Fruit fly (Drosophila melanogaster): ENCODE measurements around the gene Upf1.

dm6 chrX:11856867-11857266 is 48.3 kb downstream of the Upf1 start:
- TF ChIP-seq CG10348 (GFP tag; IDR thresholded peaks at IDR 0.05) (no peak), D1 (tag; optimal IDR thresholded peaks at IDR 0.05) (no peak), CG32121 (GFP tag; IDR thresholded peaks at IDR 0.05) (no peak), Pif1B (GFP tag; optimal IDR thresholded peaks at IDR 0.05) (no peak), EcR (GFP tag; optimal IDR thresholded peaks at IDR 0.05) (no peak), CG9948 (tag; optimal IDR thresholded peaks at IDR 0.05) (no peak), Ets98B (GFP tag; IDR thresholded peaks at IDR 0.05) (no peak), gl (tag; optimal IDR thresholded peaks at IDR 0.05) (no peak), CG34367 (tag; optimal IDR thresholded peaks at IDR 0.05) (no peak), Snoo (tag; optimal IDR thresholded peaks at IDR 0.05) (no peak), CG12605 (GFP tag; IDR thresholded peaks at IDR 0.05) (0 out of 2 replicates have a peak, but pooled peaks have one; percentile 24), Pif1A (GFP tag; optimal IDR thresholded peaks at IDR 0.05) (no peak)
